Fruit fly (Drosophila melanogaster): ENCODE data around the gene Toll-9.

dm6 chr3L:20385408-20385807 is 18.9 kb upstream of the Toll-9 start:
- TF ChIP-seq jumu (GFP tag; optimal IDR thresholded peaks at IDR 0.05): no peak
- no peak for TF ChIP-seq CG14710 (tag; optimal IDR thresholded peaks at IDR 0.05)
- no peak for TF ChIP-seq CG12071 (GFP tag; optimal IDR thresholded peaks at IDR 0.05)

All from whole organism, embryonic.